Fruit fly (Drosophila melanogaster): Measurements from ENCODE around the gene Top3beta.

DNA sequence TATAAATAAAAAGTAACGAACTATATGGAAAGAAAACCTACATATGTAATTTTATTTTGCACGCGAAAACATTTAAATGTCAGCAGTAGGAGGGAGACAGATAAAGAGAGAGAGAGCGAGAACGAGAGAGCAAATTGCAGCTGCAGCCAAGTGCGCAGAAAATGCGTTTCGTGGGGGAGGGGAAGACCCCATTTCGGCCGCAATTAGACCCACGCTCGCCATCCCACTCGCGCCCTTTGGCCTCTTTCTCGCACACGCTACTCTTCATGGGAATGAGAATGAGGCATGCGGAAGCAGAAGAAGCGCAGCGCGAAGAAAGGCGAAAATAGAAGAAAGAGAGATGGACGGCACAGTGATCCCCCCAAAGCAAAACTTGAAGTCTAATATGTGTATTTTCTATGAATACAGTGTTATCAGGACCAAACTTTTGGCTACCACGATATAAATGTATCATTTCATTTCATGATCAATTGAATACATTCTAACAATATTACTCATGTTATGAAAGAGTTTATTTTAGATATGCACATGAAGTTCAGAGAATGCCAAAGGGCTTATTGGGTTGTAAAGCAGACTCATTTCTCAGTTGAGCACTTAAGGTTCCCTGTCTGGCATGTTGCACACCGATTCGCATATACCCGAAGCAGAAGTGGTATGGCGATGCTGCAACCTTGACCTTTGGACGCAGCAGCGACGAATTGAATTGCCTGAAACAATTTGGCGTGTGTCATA lies 45.4 kb upstream of the Top3beta start:
- TF ChIP-seq CG8478 (optimal IDR thresholded peaks at IDR 0.05) (no peak), CTCF (optimal IDR thresholded peaks at IDR 0.05) (no peak)
